Worm (Caenorhabditis elegans) whole organism, L3 larva: ENCODE measurements around the gene mre-11.

ENCODE experiments used
- ama-1 ChIP-seq: fragments of 150-350 bp; optimal IDR thresholded peaks from 2 replicates; lab custom pipeline; 2018
- fkh-10 ChIP-seq: sonication (generic microtip); optimal IDR thresholded peaks from 2 replicates; lab custom pipeline; 2017; ENCODE audit warnings: missing biosample characterization, missing genetic modification reagents, missing genetic modification characterization
- nhr-76 ChIP-seq: fragments of 150-350 bp; sonication (generic microtip); optimal IDR thresholded peaks from 5 replicates; lab custom pipeline; 2014; ENCODE audit warnings: missing biosample characterization, missing genetic modification characterization
- sea-2 ChIP-seq: fragments of 150-350 bp; sonication (generic microtip); optimal IDR thresholded peaks from 4 replicates; lab custom pipeline; 2014; ENCODE audit warnings: missing biosample characterization, missing genetic modification reagents, missing genetic modification characterization
- zag-1 ChIP-seq: fragments of 150-350 bp; optimal IDR thresholded peaks from 2 replicates; lab custom pipeline; 2014; ENCODE audit warnings: missing biosample characterization, missing genetic modification characterization

DNA sequence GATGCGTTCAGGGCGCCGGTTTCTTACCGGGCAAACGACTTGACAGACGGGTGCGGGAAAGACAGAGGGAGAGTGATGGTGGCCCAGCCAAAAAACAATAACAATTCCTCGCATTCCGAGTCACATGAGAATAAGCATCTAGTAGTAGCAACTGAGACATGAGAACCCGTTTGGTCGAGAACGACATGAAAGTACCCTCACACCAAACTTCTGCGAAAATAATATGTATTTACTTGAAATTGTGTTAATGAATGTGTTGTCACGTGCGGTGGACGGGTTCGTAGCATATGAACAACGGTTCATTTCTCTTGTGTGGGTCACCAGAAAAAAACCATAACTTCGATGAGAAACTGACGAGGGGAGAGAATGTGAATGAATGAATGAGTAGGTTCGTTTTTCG, 15.8 kb downstream of the mre-11 start:
- TF ChIP-seq ama-1 (lab: Kevin White, UChicago) = no peak
- TF ChIP-seq fkh-10 (GFP tag; lab: Kevin White, UChicago) = no peak
- no peak for TF ChIP-seq nhr-76 (tag; lab: Kevin White, UChicago)
- TF ChIP-seq zag-1 (tag; lab: Kevin White, UChicago) = no peak
- no peak for TF ChIP-seq sea-2 (GFP tag; lab: Kevin White, UChicago)
